Fruit fly (Drosophila melanogaster) whole organism, embryonic: Measurements from ENCODE around the gene Rbp.

Source experiments
- Abd-B ChIP-seq: fragments of 200-800 bp; sonication (Bioruptor generic); optimal IDR thresholded peaks from 2 replicates; lab custom pipeline; 2018; ENCODE audit warnings: missing biosample characterization, mild to moderate bottlenecking, missing genetic modification characterization, moderate library complexity
- Atf3 ChIP-seq: fragments of 200-800 bp; sonication (Bioruptor generic); optimal IDR thresholded peaks from 3 replicates; lab custom pipeline; 2016; ENCODE audit warnings: missing biosample characterization, missing genetic modification characterization
- B-H2 ChIP-seq: fragments of 200-800 bp; sonication (Bioruptor generic); optimal IDR thresholded peaks from 2 replicates; lab custom pipeline; 2018; ENCODE audit warnings: missing biosample characterization, mild to moderate bottlenecking, missing genetic modification characterization
- CG10431 ChIP-seq: fragments of 200-800 bp; sonication (Bioruptor generic); optimal IDR thresholded peaks from 3 replicates; lab custom pipeline; 2018; ENCODE audit warnings: missing biosample characterization, mild to moderate bottlenecking, missing genetic modification characterization
- CG10462 ChIP-seq: fragments of 200-800 bp; sonication (Bioruptor generic); optimal IDR thresholded peaks from 2 replicates; lab custom pipeline; 2016; ENCODE audit warnings: missing biosample characterization, missing genetic modification characterization
- CG11456 ChIP-seq: fragments of 200-800 bp; sonication (Bioruptor generic); IDR thresholded peaks from 3 replicates; pipeline ENCODE4 v1.3.6; 2022; ENCODE audit warnings: missing biosample characterization, missing genetic modification characterization
- CG11696 ChIP-seq: fragments of 200-800 bp; sonication (Bioruptor generic); IDR thresholded peaks from 2 replicates; pipeline ENCODE4 v1.3.6; 2022; ENCODE audit warnings: missing biosample characterization, missing genetic modification characterization
- CG13287 ChIP-seq: fragments of 200-800 bp; sonication (Bioruptor generic); IDR thresholded peaks from 2 replicates; pipeline ENCODE4 v1.3.6; 2022; ENCODE audit warnings: missing biosample characterization, missing genetic modification characterization; ENCODE audit not compliant: partially characterized antibody
- CG14441 ChIP-seq: fragments of 200-800 bp; sonication (Bioruptor generic); IDR thresholded peaks from 2 replicates; pipeline ENCODE4 v1.3.6; 2022; ENCODE audit warnings: missing biosample characterization, missing genetic modification characterization
- CG14965 ChIP-seq: fragments of 200-800 bp; sonication (Bioruptor generic); optimal IDR thresholded peaks from 2 replicates; lab custom pipeline; 2016; ENCODE audit warnings: missing biosample characterization, missing genetic modification characterization, borderline replicate concordance
- CG15601 ChIP-seq: fragments of 200-800 bp; sonication (Bioruptor generic); optimal IDR thresholded peaks from 3 replicates; lab custom pipeline; 2019; ENCODE audit warnings: missing biosample characterization, mild to moderate bottlenecking, missing genetic modification characterization, moderate library complexity
- CG17912 ChIP-seq: fragments of 200-800 bp; sonication (Bioruptor generic); optimal IDR thresholded peaks from 2 replicates; lab custom pipeline; 2018; ENCODE audit warnings: missing biosample characterization, mild to moderate bottlenecking, missing genetic modification characterization
- CG2199 ChIP-seq: fragments of 200-800 bp; sonication (Bioruptor generic); IDR thresholded peaks from 3 replicates; pipeline ENCODE4 v1.3.6; 2022; ENCODE audit warnings: missing biosample characterization, missing genetic modification characterization
- CG32772 ChIP-seq: fragments of 200-800 bp; sonication (Bioruptor generic); IDR thresholded peaks from 2 replicates; pipeline ENCODE4 v1.3.6; 2022; ENCODE audit warnings: missing biosample characterization, missing genetic modification characterization
- CG34422 ChIP-seq: fragments of 200-800 bp; sonication (Bioruptor generic); IDR thresholded peaks from 3 replicates; pipeline ENCODE4 v1.3.6; 2022; ENCODE audit warnings: missing biosample characterization, missing genetic modification characterization
- CG3838 ChIP-seq: fragments of 200-800 bp; sonication (Bioruptor generic); optimal IDR thresholded peaks from 3 replicates; lab custom pipeline; 2016; ENCODE audit warnings: missing biosample characterization, missing genetic modification characterization
- CG4617 ChIP-seq: fragments of 200-800 bp; sonication (Bioruptor generic); optimal IDR thresholded peaks from 3 replicates; lab custom pipeline; 2016; ENCODE audit warnings: missing biosample characterization, missing genetic modification characterization, borderline replicate concordance
- CG7372 ChIP-seq: fragments of 200-800 bp; sonication (Bioruptor generic); IDR thresholded peaks from 2 replicates; pipeline ENCODE4 v1.3.6; 2022; ENCODE audit warnings: missing biosample characterization, missing genetic modification characterization
- CG7786 ChIP-seq: fragments of 200-800 bp; sonication (Bioruptor generic); optimal IDR thresholded peaks from 2 replicates; lab custom pipeline; 2016; ENCODE audit warnings: missing biosample characterization, missing genetic modification characterization
- CG7963 ChIP-seq: fragments of 200-800 bp; sonication (Bioruptor generic); IDR thresholded peaks from 3 replicates; pipeline ENCODE4 v1.3.6; 2022; ENCODE audit warnings: missing biosample characterization, missing genetic modification characterization; ENCODE audit not compliant: partially characterized antibody
- CG9797 ChIP-seq: fragments of 200-800 bp; sonication (Bioruptor generic); optimal IDR thresholded peaks from 3 replicates; lab custom pipeline; 2018; ENCODE audit warnings: missing biosample characterization, mild to moderate bottlenecking, missing genetic modification characterization
- CG9932 ChIP-seq: fragments of 200-800 bp; sonication (Bioruptor generic); IDR thresholded peaks from 2 replicates; pipeline ENCODE4 v1.3.6; 2022; ENCODE audit warnings: missing biosample characterization, missing genetic modification characterization
- Camta ChIP-seq: fragments of 200-800 bp; sonication (Bioruptor generic); optimal IDR thresholded peaks from 2 replicates; lab custom pipeline; 2016; ENCODE audit warnings: missing biosample characterization, missing genetic modification characterization
- CrebB ChIP-seq: fragments of 200-800 bp; sonication (Bioruptor generic); optimal IDR thresholded peaks from 3 replicates; lab custom pipeline; 2018; ENCODE audit warnings: missing biosample characterization, mild to moderate bottlenecking, missing genetic modification characterization
- D ChIP-seq, 2 experiments: fragments of 200-800 bp in 1 of 2; fragments of >200 bp in 1 of 2; sonication (Bioruptor generic) in 1 of 2; optimal IDR thresholded peaks; 2 replicates in 1 of 2; 3 replicates in 1 of 2; lab custom pipeline; 2017; ENCODE audit warnings: mild to moderate bottlenecking in 1 of 2, missing biosample characterization in 1 of 2, missing genetic modification characterization in 1 of 2, missing genetic modification reagents in 1 of 2
- Dbx ChIP-seq: fragments of 200-800 bp; sonication (Bioruptor generic); IDR thresholded peaks from 3 replicates; pipeline ENCODE4 v1.3.6; 2022; ENCODE audit warnings: missing biosample characterization, missing genetic modification characterization
- E2f2 ChIP-seq: fragments of 200-800 bp; sonication (Bioruptor generic); IDR thresholded peaks from 2 replicates; pipeline ENCODE4 v1.3.6; 2022; ENCODE audit warnings: missing biosample characterization, missing genetic modification characterization
- Eip74EF ChIP-seq, 2 experiments: fragments of 200-800 bp in 1 of 2; fragments of >200 bp in 1 of 2; sonication (Bioruptor generic) in 1 of 2; optimal IDR thresholded peaks; 2 replicates each; lab custom pipeline; 2017 to 2019; ENCODE audit warnings: missing biosample characterization in 2 of 2, missing genetic modification characterization in 2 of 2, mild to moderate bottlenecking in 1 of 2, moderate library complexity in 1 of 2
- Ets65A ChIP-seq: fragments of 200-800 bp; sonication (Bioruptor generic); peaks from one replicate; lab custom pipeline; 2016; ENCODE audit warnings: missing biosample characterization, missing genetic modification characterization
- HLH54F ChIP-seq: fragments of 200-800 bp; sonication (Bioruptor generic); optimal IDR thresholded peaks from 3 replicates; lab custom pipeline; 2016; ENCODE audit warnings: missing biosample characterization, missing genetic modification characterization
- HmgD ChIP-seq: fragments of 200-800 bp; sonication (Bioruptor generic); optimal IDR thresholded peaks from 3 replicates; lab custom pipeline; 2016; ENCODE audit warnings: missing biosample characterization, missing genetic modification characterization
- Hr51 ChIP-seq, 2 experiments: fragments of 200-800 bp; sonication (Bioruptor generic); optimal IDR thresholded peaks; 2 replicates in 1 of 2; 3 replicates in 1 of 2; lab custom pipeline; 2016 to 2018; ENCODE audit warnings: missing biosample characterization in 2 of 2, missing genetic modification characterization in 2 of 2, mild to moderate bottlenecking in 1 of 2, moderate library complexity in 1 of 2
- Oli ChIP-seq: fragments of 200-800 bp; sonication (Bioruptor generic); optimal IDR thresholded peaks from 2 replicates; lab custom pipeline; 2018; ENCODE audit warnings: missing biosample characterization, mild to moderate bottlenecking, missing genetic modification characterization, moderate library complexity
- aop ChIP-seq: fragments of 200-800 bp; sonication (Bioruptor generic); IDR thresholded peaks from 2 replicates; pipeline ENCODE4 v1.3.6; 2022; ENCODE audit warnings: missing biosample characterization, missing genetic modification characterization
- bsh ChIP-seq, 2 experiments: fragments of 200-800 bp; sonication (Bioruptor generic); optimal IDR thresholded peaks; 2 replicates each; lab custom pipeline; 2017 to 2018; ENCODE audit warnings: mild to moderate bottlenecking in 2 of 2, missing biosample characterization in 2 of 2, missing genetic modification characterization in 2 of 2, moderate library complexity in 1 of 2
- danr ChIP-seq: fragments of 200-800 bp; sonication (Bioruptor generic); IDR thresholded peaks from 2 replicates; pipeline ENCODE4 v1.3.6; 2022; ENCODE audit warnings: missing biosample characterization, missing genetic modification characterization
- dmrt99B ChIP-seq: fragments of 200-800 bp; sonication (Bioruptor generic); optimal IDR thresholded peaks from 2 replicates; lab custom pipeline; 2018; ENCODE audit warnings: missing biosample characterization, mild to moderate bottlenecking, missing genetic modification characterization, moderate library complexity
- en ChIP-seq: fragments of 200-800 bp; sonication (Bioruptor generic); optimal IDR thresholded peaks from 2 replicates; lab custom pipeline; 2016; ENCODE audit warnings: missing biosample characterization, missing genetic modification characterization
- ewg ChIP-seq: fragments of 200-800 bp; sonication (Bioruptor generic); optimal IDR thresholded peaks from 3 replicates; lab custom pipeline; 2017; ENCODE audit warnings: mild to moderate bottlenecking, missing biosample characterization, missing genetic modification reagents, missing genetic modification characterization
- ftz-f1 ChIP-seq: fragments of 200-800 bp; sonication (Bioruptor generic); optimal IDR thresholded peaks from 2 replicates; lab custom pipeline; 2016; ENCODE audit warnings: missing biosample characterization, missing genetic modification characterization
- gem ChIP-seq: fragments of 200-800 bp; sonication (Bioruptor generic); optimal IDR thresholded peaks from 2 replicates; lab custom pipeline; 2019; ENCODE audit warnings: missing biosample characterization, mild to moderate bottlenecking, missing genetic modification characterization, moderate library complexity
- ham ChIP-seq: fragments of 200-800 bp; sonication (Bioruptor generic); IDR thresholded peaks from 2 replicates; pipeline ENCODE4 v1.3.6; 2022; ENCODE audit warnings: missing biosample characterization, missing genetic modification characterization
- ken ChIP-seq: fragments of 200-800 bp; sonication (Bioruptor generic); IDR thresholded peaks from 3 replicates; pipeline ENCODE4 v1.3.6; 2022; ENCODE audit warnings: missing biosample characterization, missing genetic modification characterization
- otp ChIP-seq: fragments of 200-800 bp; sonication (Bioruptor generic); IDR thresholded peaks from 3 replicates; pipeline ENCODE4, ENCODE4 v1.3.6; 2022; ENCODE audit warnings: missing biosample characterization, missing genetic modification characterization
- psq ChIP-seq: fragments of 200-800 bp; sonication (Bioruptor generic); optimal IDR thresholded peaks from 2 replicates; lab custom pipeline; 2017; ENCODE audit warnings: missing biosample characterization, missing genetic modification characterization
- rib ChIP-seq: fragments of 200-800 bp; sonication (Bioruptor generic); IDR thresholded peaks from 2 replicates; pipeline ENCODE4 v1.3.6; 2022; ENCODE audit warnings: missing biosample characterization, missing genetic modification characterization
- seq ChIP-seq: fragments of 200-800 bp; sonication (Bioruptor generic); IDR thresholded peaks from 2 replicates; pipeline ENCODE4 v1.3.6; 2022; ENCODE audit warnings: missing biosample characterization, missing genetic modification characterization
- trh ChIP-seq: fragments of 200-800 bp; sonication (Bioruptor generic); optimal IDR thresholded peaks from 2 replicates; lab custom pipeline; 2016; ENCODE audit warnings: missing biosample characterization, missing genetic modification characterization
- vvl ChIP-seq: fragments of 200-800 bp; sonication (Bioruptor generic); IDR thresholded peaks from 2 replicates; pipeline ENCODE4 v1.3.6; 2022; ENCODE audit warnings: missing biosample characterization, missing genetic modification characterization

Gene Rbp

dm6 chr3R:15356645-15357431 is 17.6 kb upstream of the Rbp start, which contains the start of the genes Atg4b and Hibch (continued):
- no peak for TF ChIP-seq HmgD (GFP tag; lab: Kevin White, UChicago)
- peak; percentile 60 for TF ChIP-seq E2f2 (GFP tag; lab: Robert Waterston, UW)
- TF ChIP-seq otp = no peak
- TF ChIP-seq CG10462 (GFP tag; lab: Kevin White, UChicago) = peak; percentile 57
- TF ChIP-seq seq (GFP tag; lab: Robert Waterston, UW) = peak; percentile 68
- peak; percentile 81 for TF ChIP-seq Dbx (GFP tag; lab: Robert Waterston, UW)
- no peak for TF ChIP-seq CG14965 (GFP tag; lab: Kevin White, UChicago)
- peak; percentile 78 for TF ChIP-seq CG14441 (GFP tag; lab: Robert Waterston, UW)
- peak; percentile 83 for TF ChIP-seq Oli (tag; lab: Kevin White, UChicago)
- peak; percentile 97 for TF ChIP-seq aop (GFP tag; lab: Robert Waterston, UW)
- TF ChIP-seq CG4617 (GFP tag; lab: Kevin White, UChicago) = peak; percentile 82
- peak; percentile 94 for TF ChIP-seq CG9932 (GFP tag; lab: Robert Waterston, UW)
- peak; percentile 92 for TF ChIP-seq gem (tag; lab: Kevin White, UChicago)
- TF ChIP-seq HLH54F = peak; percentile 40
- TF ChIP-seq CG32772 (GFP tag; lab: Robert Waterston, UW) = peak; percentile 62
- no peak for TF ChIP-seq CG17912 (GFP tag; lab: Kevin White, UChicago)
- TF ChIP-seq ham (GFP tag; lab: Robert Waterston, UW) = no peak
- TF ChIP-seq CG13287 = peak; percentile 14; the same call in 1 of the 2 replicates
- no peak for TF ChIP-seq Eip74EF (GFP tag; optimal IDR thresholded peaks at IDR 0.05; lab: Kevin White, UChicago)
- TF ChIP-seq bsh (GFP tag; optimal IDR thresholded peaks at IDR 0.05; lab: Kevin White, UChicago) = peak; percentile 38 to 79
- TF ChIP-seq ken (GFP tag; lab: Robert Waterston, UW) = peak; percentile 78; the same call in 2 of the 3 replicates
- TF ChIP-seq CG3838 (GFP tag; lab: Kevin White, UChicago) = no peak
- no peak for TF ChIP-seq en
- no peak for TF ChIP-seq CG2199 (GFP tag; lab: Robert Waterston, UW)
- TF ChIP-seq Ets65A (GFP tag; lab: Kevin White, UChicago) = peak; percentile 89
- peak; percentile 74 for TF ChIP-seq danr
- peak; percentile 98 for TF ChIP-seq ewg (GFP tag; lab: Kevin White, UChicago)
- no peak for TF ChIP-seq CG7963 (GFP tag; lab: Robert Waterston, UW)
- peak; percentile 81; the same call in 1 of the 2 replicates for TF ChIP-seq vvl (GFP tag; lab: Robert Waterston, UW)
- peak; percentile 46 for TF ChIP-seq CG10431 (GFP tag; lab: Kevin White, UChicago)
- TF ChIP-seq CG9797 (GFP tag; lab: Kevin White, UChicago) = peak; percentile 38
- TF ChIP-seq trh (GFP tag; lab: Kevin White, UChicago) = peak; percentile 45
- peak; percentile 79 for TF ChIP-seq CG15601 (tag; lab: Kevin White, UChicago)
- no peak for TF ChIP-seq Atf3 (GFP tag; lab: Kevin White, UChicago)
- peak; percentile 84 for TF ChIP-seq CG7372 (GFP tag; lab: Robert Waterston, UW)
- TF ChIP-seq CrebB (tag; lab: Kevin White, UChicago) = peak; percentile 35
- TF ChIP-seq D (optimal IDR thresholded peaks at IDR 0.05; lab: Kevin White, UChicago) = no peak
- peak; percentile 82 for TF ChIP-seq D (GFP tag; optimal IDR thresholded peaks at IDR 0.05; lab: Kevin White, UChicago)
- peak; percentile 20 for TF ChIP-seq psq
- peak; percentile 48; the same call in 1 of the 2 replicates for TF ChIP-seq CG11696 (GFP tag; lab: Robert Waterston, UW)
- TF ChIP-seq B-H2 = peak; percentile 88
- peak; percentile 91 for TF ChIP-seq CG34422 (GFP tag; lab: Robert Waterston, UW)
- TF ChIP-seq Abd-B (GFP tag; lab: Kevin White, UChicago) = no peak
- TF ChIP-seq CG11456 = peak; percentile 90
- no peak for TF ChIP-seq Camta (GFP tag; lab: Kevin White, UChicago)
- peak; percentile 24 to 78 for TF ChIP-seq Hr51 (GFP tag; optimal IDR thresholded peaks at IDR 0.05; lab: Kevin White, UChicago)
- peak; percentile 86 for TF ChIP-seq rib (GFP tag; lab: Robert Waterston, UW)
- no peak for TF ChIP-seq ftz-f1 (GFP tag; lab: Kevin White, UChicago)
- TF ChIP-seq dmrt99B = no peak
- no peak for TF ChIP-seq CG7786 (GFP tag; lab: Kevin White, UChicago)
